Worm (Caenorhabditis elegans) whole organism, early embryonic: ENCODE data around the gene droe-4.

Experiments
- F13C5.2 ChIP-seq: sonication (generic microtip); optimal IDR thresholded peaks from 2 replicates; lab custom pipeline; 2017; ENCODE audit warnings: mild to moderate bottlenecking, missing genetic modification characterization, inconsistent platforms, missing compliant biosample characterization
- aly-1 ChIP-seq: sonication (generic microtip); optimal IDR thresholded peaks from 2 replicates; lab custom pipeline; 2016; ENCODE audit warnings: missing genetic modification characterization, missing compliant biosample characterization
- ama-1 ChIP-seq: fragments of 150-350 bp; optimal IDR thresholded peaks from 2 replicates; lab custom pipeline; 2014
- ceh-36 ChIP-seq: sonication (generic microtip); optimal IDR thresholded peaks from 2 replicates; lab custom pipeline; 2016; ENCODE audit warnings: missing genetic modification characterization, inconsistent platforms, missing compliant biosample characterization
- flt-1 ChIP-seq: fragments of 200-800 bp; sonication (Bioruptor generic); IDR thresholded peaks from 2 replicates; pipeline ENCODE4 v1.3.6; 2022; ENCODE audit warnings: missing genetic modification characterization, missing compliant biosample characterization
- hmbx-1 ChIP-seq: sonication (generic microtip); optimal IDR thresholded peaks from 2 replicates; lab custom pipeline; 2016; ENCODE audit warnings: mild to moderate bottlenecking, missing genetic modification characterization, missing compliant biosample characterization
- hmg-4 ChIP-seq: fragments of 200-800 bp; sonication (Bioruptor generic); optimal IDR thresholded peaks from 2 replicates; lab custom pipeline; 2018; ENCODE audit warnings: mild to moderate bottlenecking, missing genetic modification characterization, missing compliant biosample characterization
- hnd-1 ChIP-seq: sonication (generic microtip); optimal IDR thresholded peaks from 2 replicates; lab custom pipeline; 2016; ENCODE audit warnings: missing genetic modification characterization, missing compliant biosample characterization
- tbx-11 ChIP-seq: fragments of 200-800 bp; sonication (Bioruptor generic); IDR thresholded peaks from 2 replicates; pipeline ENCODE4 v1.3.6; 2022; ENCODE audit warnings: missing genetic modification characterization, missing compliant biosample characterization
- tra-4 ChIP-seq: sonication (generic microtip); optimal IDR thresholded peaks from 2 replicates; lab custom pipeline; 2017; ENCODE audit warnings: missing genetic modification characterization, missing compliant biosample characterization

DNA sequence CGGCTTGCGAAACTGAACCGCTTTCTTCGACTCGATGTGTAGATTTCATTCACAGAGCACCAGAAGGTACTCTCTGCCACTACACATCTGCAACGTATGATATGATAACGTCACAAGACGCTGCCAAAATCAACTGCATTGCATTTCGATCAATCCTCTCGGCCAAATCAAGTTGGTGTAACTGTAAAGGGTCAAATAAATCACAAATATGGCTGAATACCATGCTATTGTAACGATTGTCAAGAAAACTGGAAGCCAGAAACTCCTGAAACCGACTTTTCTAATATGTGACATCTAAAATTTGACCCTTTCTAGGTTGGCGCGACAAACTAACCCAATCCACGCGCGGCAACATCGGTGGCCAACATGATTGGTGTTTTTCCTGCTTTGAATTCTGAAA is 17.6 kb downstream of the droe-4 start:
- TF ChIP-seq ama-1 (lab: Kevin White, UChicago), result no peak
- no peak for TF ChIP-seq tbx-11
- no peak for TF ChIP-seq ceh-36 (tag; lab: Kevin White, UChicago)
- TF ChIP-seq flt-1 (GFP tag; lab: Robert Waterston, UW), result no peak
- TF ChIP-seq hnd-1 (tag; lab: Kevin White, UChicago), result no peak
- no peak for TF ChIP-seq F13C5.2 (tag; lab: Kevin White, UChicago)
- no peak for TF ChIP-seq aly-1 (tag; lab: Kevin White, UChicago)
- TF ChIP-seq tra-4 (tag; lab: Kevin White, UChicago), result no peak
- no peak for TF ChIP-seq hmbx-1 (tag; lab: Kevin White, UChicago)
- no peak for TF ChIP-seq hmg-4 (GFP tag; lab: Kevin White, UChicago)
